Worm (Caenorhabditis elegans) whole organism, L4 larva: Measurements from ENCODE around the gene clec-228.

Experiments used
- Y105C5A.15 ChIP-seq: fragments of 200-800 bp; sonication (Bioruptor generic); IDR thresholded peaks from 2 replicates; pipeline ENCODE4 v1.3.6; 2022; ENCODE audit warnings: missing genetic modification characterization, missing compliant biosample characterization
- Y48G9A.11 ChIP-seq: fragments of 200-800 bp; sonication (Bioruptor generic); IDR thresholded peaks from 2 replicates; pipeline ENCODE4 v1.3.6; 2022; ENCODE audit warnings: missing genetic modification reagents, missing genetic modification characterization, missing compliant biosample characterization
- Y5F2A.4 ChIP-seq: fragments of 200-800 bp; sonication (Bioruptor generic); optimal IDR thresholded peaks from 2 replicates; lab custom pipeline; 2018; ENCODE audit warnings: mild to moderate bottlenecking, missing genetic modification characterization, missing compliant biosample characterization
- ZK337.2 ChIP-seq: fragments of 200-800 bp; sonication (Bioruptor generic); IDR thresholded peaks from 2 replicates; pipeline ENCODE4 v1.3.6; 2022; ENCODE audit warnings: missing genetic modification reagents, missing genetic modification characterization, missing compliant biosample characterization
- ZK546.5 ChIP-seq, 2 experiments: sonication (generic microtip); optimal IDR thresholded peaks; 2 replicates each; lab custom pipeline; 2017; ENCODE audit warnings: missing biosample characterization in 2 of 2, missing genetic modification characterization in 2 of 2
- aha-1 ChIP-seq: fragments of 150-350 bp; peaks from one replicate; lab custom pipeline; 2014; ENCODE audit warnings: missing biosample characterization, missing genetic modification characterization
- attf-4 ChIP-seq: sonication (generic microtip); optimal IDR thresholded peaks from 3 replicates; lab custom pipeline; 2017; ENCODE audit warnings: missing biosample characterization, missing genetic modification characterization
- ceh-28 ChIP-seq: fragments of 150-350 bp; optimal IDR thresholded peaks from 2 replicates; lab custom pipeline; 2014; ENCODE audit warnings: missing biosample characterization, missing genetic modification reagents, missing genetic modification characterization
- ceh-32 ChIP-seq: sonication (generic microtip); optimal IDR thresholded peaks from 2 replicates; lab custom pipeline; 2016; ENCODE audit warnings: mild to moderate bottlenecking, missing genetic modification characterization, missing compliant biosample characterization; ENCODE audit not compliant: poor library complexity
- daf-16 ChIP-seq, 3 experiments: sonication (generic microtip); optimal IDR thresholded peaks; 2 replicates each; lab custom pipeline; 2016 to 2017; ENCODE audit warnings: missing genetic modification characterization in 3 of 3, missing genetic modification reagents in 3 of 3, mild to moderate bottlenecking in 2 of 3, missing compliant biosample characterization in 2 of 3, missing biosample characterization in 1 of 3, moderate library complexity in 1 of 3
- daf-8 ChIP-seq: fragments of 200-800 bp; sonication (Bioruptor generic); IDR thresholded peaks from 2 replicates; pipeline ENCODE4 v1.3.6; 2022; ENCODE audit warnings: missing genetic modification characterization, missing compliant biosample characterization
- fkh-10 ChIP-seq: fragments of 150-350 bp; optimal IDR thresholded peaks from 2 replicates; lab custom pipeline; 2014; ENCODE audit warnings: missing biosample characterization, missing genetic modification reagents, missing genetic modification characterization
- gei-8 ChIP-seq: fragments of 200-800 bp; sonication (Bioruptor generic); optimal IDR thresholded peaks from 2 replicates; lab custom pipeline; 2018; ENCODE audit warnings: mild to moderate bottlenecking, missing genetic modification characterization, missing compliant biosample characterization
- lim-7 ChIP-seq: fragments of 200-800 bp; sonication (Bioruptor generic); IDR thresholded peaks from 2 replicates; pipeline ENCODE4 v1.3.6; 2022; ENCODE audit warnings: missing genetic modification characterization, missing compliant biosample characterization
- lin-1 ChIP-seq: fragments of 200-800 bp; sonication (Bioruptor generic); IDR thresholded peaks from 2 replicates; pipeline ENCODE4 v1.3.6; 2022; ENCODE audit warnings: missing genetic modification reagents, missing genetic modification characterization, missing compliant biosample characterization
- lin-13 ChIP-seq: fragments of 150-350 bp; optimal IDR thresholded peaks from 2 replicates; lab custom pipeline; 2014; ENCODE audit warnings: missing biosample characterization, missing genetic modification reagents, missing genetic modification characterization
- lin-29 ChIP-seq: fragments of 200-800 bp; sonication (Bioruptor generic); IDR thresholded peaks from 2 replicates; pipeline ENCODE4 v1.3.6; 2022; ENCODE audit warnings: missing genetic modification reagents, missing genetic modification characterization, missing compliant biosample characterization
- lsy-2 ChIP-seq, 2 experiments: fragments of 150-350 bp in 1 of 2; sonication (generic microtip) in 1 of 2; optimal IDR thresholded peaks; 2 replicates each; lab custom pipeline; 2014 to 2017; ENCODE audit warnings: missing biosample characterization in 2 of 2, missing genetic modification characterization in 2 of 2
- madf-5 ChIP-seq, 2 experiments: fragments of 200-800 bp; sonication (Bioruptor generic); IDR thresholded peaks; 2 replicates each; pipeline ENCODE4 v1.3.6; 2022; ENCODE audit warnings: missing compliant biosample characterization in 2 of 2, missing genetic modification characterization in 2 of 2
- madf-9 ChIP-seq: fragments of 200-800 bp; sonication (Bioruptor generic); conservative IDR thresholded peaks from 2 replicates; pipeline ENCODE4 v1.3.6; 2022; ENCODE audit warnings: missing genetic modification reagents, missing genetic modification characterization, missing compliant biosample characterization
- mdl-1 ChIP-seq, 2 experiments: fragments of 150-350 bp in 1 of 2; sonication (generic microtip) in 1 of 2; optimal IDR thresholded peaks; 2 replicates each; lab custom pipeline; 2014 to 2017; ENCODE audit warnings: missing biosample characterization in 2 of 2, missing genetic modification characterization in 2 of 2
- nhr-25 ChIP-seq: sonication (generic microtip); optimal IDR thresholded peaks from 2 replicates; lab custom pipeline; 2017; ENCODE audit warnings: missing genetic modification characterization, mild to moderate bottlenecking, missing compliant biosample characterization, antibody characterized with exemption, moderate library complexity, borderline replicate concordance; ENCODE audit not compliant: insufficient read depth
- nhr-28 ChIP-seq: fragments of 150-350 bp; optimal IDR thresholded peaks from 2 replicates; lab custom pipeline; 2014; ENCODE audit warnings: missing biosample characterization, missing genetic modification characterization
- nhr-42 ChIP-seq: fragments of 200-800 bp; sonication (Bioruptor generic); IDR thresholded peaks from 2 replicates; pipeline ENCODE4 v1.3.6; 2022; ENCODE audit warnings: missing genetic modification characterization, missing compliant biosample characterization
- nhr-6 ChIP-seq: fragments of 150-350 bp; optimal IDR thresholded peaks from 2 replicates; lab custom pipeline; 2014; ENCODE audit warnings: missing biosample characterization, missing genetic modification characterization
- php-3 ChIP-seq: fragments of 200-800 bp; sonication (Bioruptor generic); IDR thresholded peaks from 2 replicates; pipeline ENCODE4 v1.3.6; 2022; ENCODE audit warnings: missing genetic modification reagents, missing genetic modification characterization, missing compliant biosample characterization
- pqm-1 ChIP-seq: sonication (generic microtip); optimal IDR thresholded peaks from 2 replicates; lab custom pipeline; 2017; ENCODE audit warnings: missing biosample characterization, missing genetic modification characterization
- set-16 ChIP-seq: fragments of 200-800 bp; sonication (Bioruptor generic); IDR thresholded peaks from 2 replicates; pipeline ENCODE4 v1.3.6; 2022; ENCODE audit warnings: missing genetic modification reagents, missing genetic modification characterization, missing compliant biosample characterization
- skn-1 ChIP-seq: fragments of 150-350 bp; optimal IDR thresholded peaks from 2 replicates; lab custom pipeline; 2014; ENCODE audit warnings: missing biosample characterization, missing genetic modification characterization
- tag-97 ChIP-seq: fragments of 200-800 bp; sonication (Bioruptor generic); IDR thresholded peaks from 2 replicates; pipeline ENCODE4 v1.3.6; 2022; ENCODE audit warnings: missing genetic modification characterization, missing compliant biosample characterization
- tra-1 ChIP-seq: fragments of 200-800 bp; sonication (Bioruptor generic); IDR thresholded peaks from 2 replicates; pipeline ENCODE4 v1.3.6; 2022; ENCODE audit warnings: missing genetic modification reagents, missing genetic modification characterization, missing compliant biosample characterization
- unc-130 ChIP-seq: sonication (generic microtip); optimal IDR thresholded peaks from 2 replicates; lab custom pipeline; 2016; ENCODE audit warnings: missing genetic modification reagents, missing genetic modification characterization, missing compliant biosample characterization
- unc-62 ChIP-seq, 3 experiments: fragments of 150-350 bp in 1 of 3; sonication (generic microtip); optimal IDR thresholded peaks in 2 of 3; peaks in 1 of 3; 1 replicate in 1 of 3; 2 replicates in 2 of 3; lab custom pipeline; 2014 to 2017; ENCODE audit warnings: missing biosample characterization in 3 of 3, missing genetic modification characterization in 3 of 3, missing genetic modification reagents in 3 of 3, missing genotype in 1 of 3

The clec-228 gene

DNA sequence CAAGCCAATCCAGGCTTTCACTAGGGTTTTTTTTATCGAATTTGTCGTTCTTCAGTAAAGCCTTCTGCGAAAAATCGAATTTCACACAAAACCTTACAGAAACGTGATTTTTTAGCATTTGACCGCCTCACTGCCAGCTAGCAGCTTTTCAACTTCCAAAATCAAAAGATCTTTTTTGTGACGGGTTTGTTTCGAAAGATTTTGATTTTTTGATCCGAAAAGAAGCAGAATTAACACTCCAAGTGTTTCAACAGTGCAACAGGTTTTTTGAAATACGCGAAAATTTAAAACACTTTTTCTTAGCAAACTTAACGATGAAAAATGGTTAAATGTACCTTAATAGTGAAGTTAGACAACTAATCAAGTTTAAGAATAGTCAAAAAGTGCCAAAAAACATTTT, 2.1 kb upstream of the clec-228 start, which contains the start of gene clec-229:
TSS of gene clec-229 (minus strand) at position 101 of the 400 bp plus-strand sequence.
- no peak for TF ChIP-seq ZK337.2
- no peak for TF ChIP-seq set-16 (GFP tag; lab: Robert Waterston, UW)
- no peak for TF ChIP-seq lin-1
- TF ChIP-seq ceh-28: no peak
- peak in 1 of 2 experiments; percentile 24 for TF ChIP-seq unc-62 (GFP tag; optimal IDR thresholded peaks at IDR 0.05 in 1 of 2; lab: Kevin White, UChicago)
- TF ChIP-seq unc-62 (tag; optimal IDR thresholded peaks at IDR 0.05; lab: Kevin White, UChicago): no peak
- TF ChIP-seq nhr-25 (tag; lab: Kevin White, UChicago): no peak
- TF ChIP-seq, all 104 proteins: peak for 1

DNA sequence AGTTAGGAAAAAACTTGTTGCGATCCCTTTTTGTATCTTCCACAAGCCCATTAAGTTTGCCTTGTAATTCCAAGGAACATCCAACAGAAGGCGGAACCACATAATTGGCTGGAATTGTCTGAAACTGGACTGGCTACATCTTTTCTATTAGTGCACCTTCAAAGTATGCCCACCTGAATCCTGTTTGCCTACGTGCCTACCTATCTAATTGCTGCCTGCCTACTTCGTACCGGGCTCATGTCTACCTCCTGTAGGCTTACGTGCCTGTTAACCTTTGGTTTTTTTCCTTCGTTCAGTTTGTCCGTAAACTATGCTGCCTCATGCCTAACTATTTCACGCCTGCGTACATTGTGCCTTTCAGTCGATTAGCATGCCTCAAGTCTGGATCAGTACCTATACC, 1.9 kb downstream of the clec-228 start, which contains the start of gene wrt-7:
TSS of gene wrt-7 (minus strand) at position 101 of the 400 bp plus-strand sequence.
- TF ChIP-seq mdl-1 (tag; optimal IDR thresholded peaks at IDR 0.05; lab: Kevin White, UChicago) (no peak), unc-62 (GFP tag; optimal IDR thresholded peaks at IDR 0.05 in 1 of 2; lab: Kevin White, UChicago) (peak in 1 of 2 experiments; percentile 33), unc-62 (tag; optimal IDR thresholded peaks at IDR 0.05; lab: Kevin White, UChicago) (no peak)

DNA sequence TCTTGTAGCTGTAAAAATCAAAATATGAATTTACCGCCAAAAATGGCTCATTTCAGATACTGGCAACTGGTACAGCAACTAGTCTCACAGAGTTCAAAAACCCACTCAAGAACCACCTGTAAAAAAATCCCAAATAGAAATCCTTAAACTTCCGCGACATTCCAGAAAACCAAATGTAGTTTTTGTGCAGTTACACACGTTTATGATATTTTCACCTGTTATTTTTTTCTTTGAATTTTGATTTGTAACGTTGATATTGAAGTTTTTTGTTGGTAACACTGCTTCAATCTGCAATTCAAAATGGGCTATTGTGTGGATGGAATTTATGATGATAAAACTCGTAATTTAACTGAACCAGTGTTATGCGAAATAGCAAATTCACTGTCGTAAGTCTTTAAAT, 6.4 kb downstream of the clec-228 start, which contains the start of gene srw-113:
TSS of gene srw-113 (plus strand) at position 301 of the 400 bp plus-strand sequence.
- TF ChIP-seq aha-1 (tag; lab: Kevin White, UChicago): no peak
- TF ChIP-seq php-3 (GFP tag; lab: Robert Waterston, UW): no peak
- TF ChIP-seq tag-97 (GFP tag; lab: Robert Waterston, UW): no peak
- TF ChIP-seq attf-4 (tag; lab: Kevin White, UChicago): no peak
- no peak for TF ChIP-seq gei-8 (GFP tag; lab: Kevin White, UChicago)
- no peak for TF ChIP-seq madf-9
- TF ChIP-seq ZK546.5 (tag; optimal IDR thresholded peaks at IDR 0.05; lab: Kevin White, UChicago): no peak
- TF ChIP-seq lim-7 (GFP tag; lab: Robert Waterston, UW): no peak
- TF ChIP-seq lin-13 (GFP tag; lab: Kevin White, UChicago): no peak
- no peak for TF ChIP-seq ceh-32 (tag; lab: Kevin White, UChicago)

- TF ChIP-seq unc-130 (GFP tag; lab: Kevin White, UChicago): no peak
- no peak for TF ChIP-seq lin-29
- no peak for TF ChIP-seq tra-1
- no peak for TF ChIP-seq madf-5 (GFP tag; IDR thresholded peaks at IDR 0.05; lab: Robert Waterston, UW)
- no peak for TF ChIP-seq daf-16 (GFP tag; optimal IDR thresholded peaks at IDR 0.05; lab: Kevin White, UChicago)
- TF ChIP-seq daf-16 (tag; optimal IDR thresholded peaks at IDR 0.05; lab: Kevin White, UChicago): no peak
- no peak for TF ChIP-seq Y5F2A.4 (GFP tag; lab: Kevin White, UChicago)
- TF ChIP-seq Y48G9A.11 (GFP tag; lab: Robert Waterston, UW): no peak
- no peak for TF ChIP-seq nhr-42 (GFP tag; lab: Robert Waterston, UW)
Measured at ce11 chrV:15330314-15330713, 8.9 kb downstream of the clec-228 start, which contains the start of gene srh-295. Gene srh-295, plus strand, starts transcription at chrV:15330614.

ce11 chrV:15327745-15328447, 11.4 kb downstream of the clec-228 start, which contains the start of gene ZK1037.6:
Gene ZK1037.6, minus strand, starts transcription at chrV:15327795.
- no peak for TF ChIP-seq daf-8
- TF ChIP-seq lsy-2 (tag; optimal IDR thresholded peaks at IDR 0.05; lab: Kevin White, UChicago): no peak
- no peak for TF ChIP-seq fkh-10 (GFP tag; lab: Kevin White, UChicago)
- peak; percentile 0 for TF ChIP-seq nhr-28 (tag; lab: Kevin White, UChicago)
- TF ChIP-seq nhr-42 (GFP tag; lab: Robert Waterston, UW): no peak
- no peak for TF ChIP-seq daf-16 (GFP tag; optimal IDR thresholded peaks at IDR 0.05; lab: Kevin White, UChicago)
- peak; percentile 15 for TF ChIP-seq daf-16 (tag; optimal IDR thresholded peaks at IDR 0.05; lab: Kevin White, UChicago)
- no peak for TF ChIP-seq skn-1 (tag; lab: Kevin White, UChicago)
- TF ChIP-seq Y105C5A.15 (GFP tag; lab: Robert Waterston, UW): no peak
- TF ChIP-seq nhr-6: no peak
- TF ChIP-seq pqm-1 (tag; lab: Kevin White, UChicago): peak; percentile 9
